Fruit fly (Drosophila melanogaster) whole organism, pupa: Measurements from ENCODE around the gene CG12746.

Experiments used
- CG10348 ChIP-seq: fragments of 200-800 bp; sonication (Bioruptor generic); IDR thresholded peaks from 2 replicates; pipeline ENCODE4 v1.3.6; 2022; ENCODE audit warnings: missing biosample characterization, missing genetic modification characterization
- CG12605 ChIP-seq: fragments of 200-800 bp; sonication (Bioruptor generic); IDR thresholded peaks from 2 replicates; pipeline ENCODE4 v1.3.6; 2022; ENCODE audit warnings: missing biosample characterization, missing genetic modification characterization
- CG17806 ChIP-seq: fragments of 200-800 bp; sonication (Bioruptor generic); optimal IDR thresholded peaks from 2 replicates; lab custom pipeline; 2018; ENCODE audit warnings: missing biosample characterization, mild to moderate bottlenecking, missing genetic modification characterization, moderate library complexity
- CG32121 ChIP-seq: fragments of 200-800 bp; sonication (Bioruptor generic); IDR thresholded peaks from 2 replicates; pipeline ENCODE4 v1.3.6; 2022; ENCODE audit warnings: missing biosample characterization, missing genetic modification characterization
- CG34367 ChIP-seq: fragments of 200-800 bp; sonication (Bioruptor generic); optimal IDR thresholded peaks from 2 replicates; lab custom pipeline; 2018; ENCODE audit warnings: missing biosample characterization, mild to moderate bottlenecking, missing genetic modification characterization
- CG4496 ChIP-seq: fragments of 200-800 bp; sonication (Bioruptor generic); IDR thresholded peaks from 3 replicates; pipeline ENCODE4 v1.3.6; 2022; ENCODE audit warnings: missing biosample characterization, missing genetic modification characterization
- EcR ChIP-seq: fragments of 200-800 bp; sonication (Bioruptor generic); optimal IDR thresholded peaks from 3 replicates; lab custom pipeline; 2019; ENCODE audit warnings: missing biosample characterization, missing genetic modification characterization, mild to moderate bottlenecking, moderate library complexity, missing genetic modification reagents
- Pif1A ChIP-seq: fragments of 200-800 bp; sonication (Bioruptor generic); optimal IDR thresholded peaks from 3 replicates; lab custom pipeline; 2016; ENCODE audit warnings: missing biosample characterization, missing genetic modification characterization
- Pif1B ChIP-seq: fragments of 200-800 bp; sonication (Bioruptor generic); optimal IDR thresholded peaks from 3 replicates; lab custom pipeline; 2016; ENCODE audit warnings: missing biosample characterization, missing genetic modification characterization
- Snoo ChIP-seq: fragments of 200-800 bp; sonication (Bioruptor generic); optimal IDR thresholded peaks from 3 replicates; lab custom pipeline; 2017; ENCODE audit warnings: missing biosample characterization, mild to moderate bottlenecking, missing genetic modification characterization, inconsistent platforms
- rn ChIP-seq: fragments of 200-800 bp; sonication (Bioruptor generic); IDR thresholded peaks from 2 replicates; pipeline ENCODE4 v1.3.6; 2022; ENCODE audit warnings: missing biosample characterization, missing genetic modification characterization

dm6 chr3R:5563420-5563819, 1.2 kb upstream of the CG12746 start, which contains the start of gene Pi4KIIalpha:
- no peak for TF ChIP-seq CG32121
- no peak for TF ChIP-seq CG17806
- no peak for TF ChIP-seq EcR (GFP tag; lab: Kevin White, UChicago)
- TF ChIP-seq CG34367 (tag; lab: Kevin White, UChicago): no peak
- no peak for TF ChIP-seq CG4496 (GFP tag; lab: Robert Waterston, UW)
- no peak for TF ChIP-seq Pif1A (GFP tag; lab: Kevin White, UChicago)
- TF ChIP-seq Pif1B (GFP tag; lab: Kevin White, UChicago): no peak
- TF ChIP-seq CG10348 (GFP tag; lab: Robert Waterston, UW): no peak
- TF ChIP-seq rn (GFP tag; lab: Robert Waterston, UW): no peak
- no peak for TF ChIP-seq Snoo (tag; lab: Kevin White, UChicago)
- TF ChIP-seq CG12605 (GFP tag; lab: Robert Waterston, UW): no peak
